Fruit fly (Drosophila melanogaster) whole organism, larva: Measurements from ENCODE around the gene Atx-1.
A peak's percentile ranks its signal among the peaks of the same experiment; 100 is the strongest.

Experiments
- noc ChIP-seq: fragments of 200-800 bp; sonication (Bioruptor generic); optimal IDR thresholded peaks from 3 replicates; lab custom pipeline; 2019; ENCODE audit warnings: missing biosample characterization, mild to moderate bottlenecking, missing genetic modification characterization, moderate library complexity

The Atx-1 gene

DNA sequence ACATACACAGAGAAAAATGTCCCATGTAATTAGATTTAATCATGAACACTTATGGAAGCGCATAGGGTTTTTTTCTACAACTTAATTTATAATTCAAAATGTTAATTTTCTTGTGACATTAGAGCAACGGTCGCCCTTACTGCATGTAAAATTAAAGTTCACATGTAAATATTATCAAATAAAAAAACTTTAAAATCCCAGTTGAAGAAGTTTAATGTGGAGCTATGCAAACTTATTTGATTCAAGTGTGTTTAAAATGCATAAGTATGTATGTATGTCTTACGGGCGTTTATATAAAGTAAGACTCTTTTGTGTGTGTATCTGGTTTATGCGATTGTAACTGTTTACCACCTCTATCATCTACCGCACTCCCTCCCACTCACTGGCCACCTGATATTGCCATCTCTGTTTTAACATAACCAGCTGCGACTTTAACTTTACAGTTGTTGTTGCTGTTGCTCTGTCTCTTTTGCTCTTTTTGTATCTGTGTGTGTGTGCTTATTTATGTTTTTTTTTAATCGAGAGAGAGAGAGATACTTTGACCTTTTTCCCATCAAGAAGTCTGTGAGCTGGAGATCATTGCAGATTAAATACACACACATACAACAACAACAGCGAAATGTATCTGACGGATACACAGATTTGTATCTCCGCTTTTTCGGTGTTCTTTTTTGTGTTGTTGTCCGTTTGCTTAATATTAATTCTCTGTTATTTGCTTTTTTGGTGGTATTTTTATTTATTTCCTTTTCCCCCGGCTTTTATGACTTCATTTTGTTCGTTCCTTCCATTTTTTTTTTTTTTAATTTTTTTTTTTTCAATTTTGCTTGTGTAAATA, 32.6 kb downstream of the Atx-1 start:
- TF ChIP-seq noc (tag; lab: Kevin White, UChicago) = peak; percentile 70

DNA sequence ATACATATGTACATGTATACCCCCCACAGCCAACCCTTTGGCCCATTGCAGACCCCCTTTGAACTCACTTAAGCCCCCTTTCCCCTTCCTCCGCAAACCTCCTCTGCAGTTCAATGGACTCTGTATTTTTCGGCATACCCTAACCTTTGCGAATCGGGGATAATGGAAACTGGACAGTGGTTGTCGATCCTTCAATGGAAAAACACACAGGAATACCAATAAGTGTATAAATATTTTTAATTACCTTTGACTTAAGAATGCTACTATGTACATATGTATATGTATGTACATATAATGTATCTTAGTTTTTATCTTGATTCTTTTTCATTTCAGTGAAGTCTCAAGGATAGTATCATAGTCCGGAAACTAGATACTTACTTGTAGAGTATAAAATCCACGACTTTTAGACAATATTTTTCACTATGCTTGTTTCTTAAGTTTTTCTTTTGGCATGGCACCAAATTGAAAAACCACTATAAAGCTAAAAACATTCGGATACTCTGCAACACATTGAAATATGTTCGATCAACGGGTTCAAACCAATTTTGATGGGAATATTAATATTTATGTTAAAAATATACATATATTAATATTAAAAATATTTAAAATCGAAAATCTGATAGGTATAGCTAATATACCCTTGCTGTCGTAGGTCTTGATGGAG, 33.5 kb downstream of the Atx-1 start:
- TF ChIP-seq noc (tag; lab: Kevin White, UChicago) = peak; percentile 53

DNA sequence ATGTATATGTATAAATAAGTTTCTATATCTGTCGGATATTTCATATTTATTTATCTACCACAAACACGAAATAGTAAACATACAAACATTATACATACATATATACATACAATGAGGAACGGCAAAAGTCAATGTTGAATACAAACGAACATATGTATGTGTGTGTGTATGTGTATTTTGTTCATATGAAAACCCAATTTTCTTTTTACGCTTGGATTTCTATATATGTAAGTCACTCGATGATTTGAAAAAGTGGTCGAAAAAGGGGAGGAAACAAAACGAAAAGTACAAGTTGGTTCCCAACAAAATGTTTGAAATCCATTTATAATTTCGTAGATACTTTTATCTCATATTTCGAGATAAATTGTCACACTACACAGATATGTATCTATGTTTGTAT, 34.3 kb downstream of the Atx-1 start:
- no peak for TF ChIP-seq noc (tag; lab: Kevin White, UChicago)

DNA sequence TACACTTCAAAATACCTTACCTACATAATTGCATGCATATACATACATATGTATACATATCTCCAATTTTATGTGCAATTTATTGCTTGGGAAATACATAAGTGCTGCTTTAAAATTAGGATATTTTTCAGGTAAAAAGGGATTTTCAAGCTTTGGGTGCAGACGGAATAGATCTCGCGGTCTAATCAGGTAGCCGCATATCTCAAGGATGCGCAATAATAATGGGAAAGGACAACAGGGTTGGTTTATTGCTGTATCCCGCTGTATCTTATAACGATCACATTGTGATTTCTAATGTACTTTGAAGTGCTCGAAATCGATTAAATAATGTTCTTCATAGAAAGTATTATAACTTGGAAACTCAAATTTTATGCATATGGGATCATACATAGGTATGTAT, 34.7 kb downstream of the Atx-1 start:
- no peak for TF ChIP-seq noc (tag; lab: Kevin White, UChicago)

DNA sequence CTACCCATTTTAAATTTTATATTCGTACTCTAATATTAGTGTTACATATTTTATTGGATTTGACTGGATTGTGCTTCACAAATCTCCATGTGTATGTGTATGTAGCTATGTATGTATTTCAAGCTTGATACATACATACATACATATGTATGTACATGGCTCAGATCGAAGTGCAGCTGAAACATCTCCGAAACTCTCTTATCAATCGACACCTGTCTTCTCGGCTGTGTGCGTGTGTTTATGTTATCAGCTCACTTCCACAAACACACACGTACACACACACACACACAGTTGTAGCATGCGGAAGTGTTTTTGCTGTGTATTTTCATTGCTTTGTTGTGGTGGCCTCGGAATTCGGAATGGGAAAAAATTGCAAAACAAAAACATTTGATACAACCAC, 36.2 kb downstream of the Atx-1 start:
- no peak for TF ChIP-seq noc (tag; lab: Kevin White, UChicago)

DNA sequence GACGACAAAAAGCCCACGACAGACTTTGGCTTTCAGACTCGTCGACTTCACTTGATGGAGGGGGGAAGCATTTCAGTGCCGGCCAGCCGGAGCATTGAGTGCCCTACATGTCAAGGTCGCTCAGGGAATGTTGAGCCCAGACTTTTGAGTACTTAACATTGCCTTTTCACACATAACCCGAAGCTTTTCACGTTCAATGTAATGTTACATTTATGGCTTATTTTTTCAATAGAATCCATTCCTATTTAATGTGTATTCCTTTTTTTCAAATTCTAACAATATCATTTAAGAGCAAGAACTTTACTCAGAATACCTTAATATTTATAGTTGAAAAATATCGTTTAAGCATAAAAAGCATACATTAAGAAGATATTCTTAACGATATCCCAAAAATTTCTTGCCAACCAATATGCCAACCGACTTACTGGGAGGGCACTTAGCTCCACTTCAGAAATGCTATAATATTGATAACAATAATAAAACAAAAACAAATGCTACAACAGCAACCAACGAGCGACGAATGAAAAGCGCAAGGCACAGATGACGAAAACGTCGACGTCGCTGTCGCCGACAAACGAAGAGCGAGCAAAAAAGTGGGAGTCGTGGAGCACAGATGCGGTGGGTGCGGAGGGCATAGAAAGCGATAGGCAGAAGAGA, 36.9 kb downstream of the Atx-1 start:
- TF ChIP-seq noc (tag; lab: Kevin White, UChicago) = peak; percentile 71

DNA sequence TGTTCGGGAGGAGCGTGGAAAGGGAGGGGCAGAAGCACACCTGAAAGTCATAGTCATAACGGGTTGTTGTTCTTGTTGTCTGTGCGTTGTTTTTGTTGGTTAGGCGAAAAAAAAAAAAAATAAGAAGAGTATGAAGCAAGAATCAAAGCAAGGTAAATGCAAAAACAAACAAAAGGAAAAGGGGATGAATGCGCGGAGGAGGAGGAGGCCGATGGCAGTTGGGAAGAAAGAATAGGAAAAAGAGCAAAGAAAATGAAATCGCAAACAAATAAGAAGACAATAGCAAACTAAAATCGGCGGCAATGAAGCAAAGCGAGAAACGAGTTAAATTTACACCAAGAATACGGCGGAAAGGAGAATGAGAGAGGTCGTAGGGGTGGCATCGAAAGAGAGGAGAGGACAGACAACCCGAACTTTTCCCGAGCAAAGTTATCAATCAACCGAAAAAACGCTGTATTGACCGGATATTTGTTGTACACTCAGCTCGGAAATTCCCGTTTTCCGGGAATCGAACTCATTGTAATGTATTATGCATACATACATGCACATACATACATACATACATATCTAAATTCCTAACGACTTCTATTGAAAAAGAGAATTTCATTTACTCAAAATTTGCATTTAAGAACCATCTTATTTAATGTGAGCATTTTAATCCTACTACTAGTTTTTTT, 37.5 kb downstream of the Atx-1 start:
- no peak for TF ChIP-seq noc (tag; lab: Kevin White, UChicago)

DNA sequence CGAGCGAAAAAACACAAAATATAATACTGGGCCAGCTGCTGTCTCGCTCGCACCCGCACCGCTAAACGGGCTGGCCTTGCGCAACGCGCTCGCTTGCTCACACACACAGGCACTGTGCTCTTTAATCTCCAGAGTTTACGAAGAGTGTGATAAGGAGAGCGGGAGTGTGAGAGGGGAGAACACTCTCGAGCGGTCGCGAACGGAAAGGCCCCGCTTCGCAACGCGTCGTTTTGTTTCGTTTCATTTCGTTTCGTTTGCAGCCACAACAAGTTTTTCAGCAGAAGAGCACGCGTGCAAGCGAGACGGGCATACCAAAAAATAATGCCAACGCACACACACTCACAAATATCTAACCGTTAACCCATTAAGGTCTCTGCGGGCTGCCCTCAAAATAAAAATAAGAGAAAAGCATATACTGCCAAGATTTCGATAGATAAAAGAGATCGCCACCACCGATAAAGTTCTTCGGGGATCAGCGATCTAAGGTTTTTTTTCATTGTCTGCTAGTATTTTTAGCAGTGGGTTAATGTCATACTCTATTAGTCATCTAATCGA, 38.6 kb downstream of the Atx-1 start:
- peak; percentile 81 for TF ChIP-seq noc (tag; lab: Kevin White, UChicago)

DNA sequence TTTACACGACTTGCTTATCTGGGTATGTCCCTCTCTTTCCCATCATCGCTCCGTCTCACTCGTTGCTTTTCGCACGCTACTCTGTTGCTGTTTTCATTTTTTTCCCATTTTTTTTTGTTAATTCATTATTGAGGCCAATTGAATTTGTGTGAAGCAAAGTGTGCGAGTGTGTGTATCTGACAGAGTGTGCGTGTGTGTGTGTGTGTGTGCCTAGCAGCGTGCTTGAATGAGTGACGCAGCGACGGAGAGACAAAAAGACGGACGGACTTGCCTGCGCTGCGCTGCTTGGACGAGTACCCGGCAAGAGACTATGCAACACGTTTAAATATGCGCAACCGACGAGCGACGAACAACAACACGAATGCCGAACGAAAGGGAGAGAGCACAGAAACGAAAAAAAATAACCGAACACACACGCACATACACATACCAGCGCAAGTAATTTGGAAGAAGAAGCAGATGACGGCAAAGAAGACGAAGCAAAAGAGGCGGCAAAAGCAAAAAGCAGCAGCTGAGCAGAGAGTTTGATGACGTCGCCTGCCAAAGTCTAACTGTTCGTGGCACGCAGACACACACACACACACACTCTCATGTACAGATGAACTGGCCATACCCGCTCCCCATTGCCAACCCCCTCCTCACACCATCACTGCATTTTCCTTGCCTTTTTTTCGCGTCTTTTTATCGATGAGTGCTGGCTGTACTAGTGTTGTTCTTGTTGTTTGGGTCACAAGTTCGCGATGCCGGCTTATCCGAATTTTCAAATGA, 39.7 kb downstream of the Atx-1 start:
- no peak for TF ChIP-seq noc (tag; lab: Kevin White, UChicago)

DNA sequence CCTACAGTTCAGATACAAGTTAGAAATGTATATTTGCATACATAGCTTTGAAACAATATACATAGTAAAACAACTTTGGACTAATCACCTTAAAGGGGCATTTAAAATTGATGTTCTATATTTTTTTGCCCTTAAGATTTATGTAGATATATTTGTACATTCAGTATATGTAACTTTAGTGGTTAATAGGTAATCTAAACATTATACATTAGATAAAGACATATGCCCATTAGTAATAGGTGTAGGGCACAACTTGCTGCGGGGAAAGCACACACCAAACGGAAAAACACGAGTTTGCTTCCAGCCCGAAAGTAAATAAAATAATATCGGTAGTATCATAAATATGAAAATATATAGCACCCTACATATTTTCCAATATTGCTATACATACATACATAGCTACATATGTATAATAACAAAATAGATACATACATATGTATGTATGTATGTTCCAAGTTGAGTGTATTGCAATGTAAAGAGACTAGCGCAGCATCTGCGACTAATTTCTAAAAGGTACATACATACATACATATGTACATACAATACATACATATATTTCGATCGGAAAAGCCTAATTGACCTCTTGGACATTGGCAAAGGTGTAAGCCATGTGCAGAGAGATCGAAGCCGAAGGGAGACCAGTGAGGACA, 40.4 kb downstream of the Atx-1 start, which contains the start of gene CG43736:
CG43736 (plus strand) TSS at position 600 of the 650 bp plus-strand sequence.
- TF ChIP-seq noc (tag; lab: Kevin White, UChicago) = peak; percentile 97

DNA sequence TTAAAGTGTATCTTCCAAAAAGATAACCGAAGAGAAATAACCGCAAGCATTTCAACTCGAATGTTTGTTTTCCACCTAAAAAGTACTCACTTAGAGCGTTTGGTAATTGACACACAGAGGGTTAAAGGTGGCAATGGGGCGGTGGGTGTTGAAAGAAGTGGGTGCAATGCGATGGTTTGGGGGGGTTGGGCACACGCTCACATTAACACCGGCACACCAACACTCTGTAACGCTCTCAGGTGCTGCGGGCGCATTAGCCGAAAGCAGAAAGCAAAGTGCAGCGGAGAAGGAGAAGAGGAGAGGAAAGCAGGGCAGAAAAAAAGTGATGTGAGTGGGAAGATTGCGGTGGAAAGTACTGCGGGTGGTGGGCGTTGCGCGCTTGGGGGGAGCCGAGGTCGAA, 42.0 kb downstream of the Atx-1 start:
- no peak for TF ChIP-seq noc (tag; lab: Kevin White, UChicago)

DNA sequence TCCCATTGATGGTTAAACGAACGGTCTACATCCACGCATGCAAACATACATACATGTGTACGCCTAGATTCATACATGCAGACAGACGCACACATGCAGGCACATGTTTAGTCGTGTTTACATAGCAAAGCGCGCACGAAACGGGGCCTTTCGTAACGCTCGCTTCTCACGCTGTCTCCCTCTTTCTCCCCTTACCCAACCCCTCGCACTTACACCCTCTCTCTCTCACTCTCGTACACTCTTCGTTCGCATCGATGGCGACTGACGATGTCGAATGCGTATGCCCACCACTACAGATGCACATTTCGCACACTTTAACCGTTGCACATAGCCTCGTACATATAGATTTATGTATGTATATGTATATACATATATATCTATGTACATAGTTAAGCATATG, 43.0 kb downstream of the Atx-1 start:
- TF ChIP-seq noc (tag; lab: Kevin White, UChicago) = no peak

DNA sequence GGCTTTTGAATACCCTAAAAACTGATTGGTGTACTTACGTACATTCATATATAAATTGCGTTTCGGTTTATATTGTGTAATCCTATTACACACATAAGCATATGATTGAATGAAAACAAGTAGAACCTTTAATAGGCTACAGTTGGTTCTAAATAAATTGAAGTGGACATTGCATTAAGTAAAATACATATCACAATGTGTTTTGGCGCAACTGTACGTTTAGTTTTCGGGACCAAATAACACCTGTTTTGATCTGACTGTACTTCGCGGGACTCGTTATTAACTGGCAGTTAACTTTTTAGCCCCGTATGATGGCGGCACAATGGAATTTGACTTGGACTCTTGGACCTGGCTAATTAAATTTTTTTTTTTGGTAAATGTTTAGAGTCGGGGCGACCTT, 43.8 kb downstream of the Atx-1 start:
- TF ChIP-seq noc (tag; lab: Kevin White, UChicago) = no peak
